Fruit fly (Drosophila melanogaster) whole organism, embryonic: ENCODE results near the gene eas.

ENCODE experiments used
- Adf1 ChIP-seq: fragments of 200-800 bp; sonication (Bioruptor generic); IDR thresholded peaks from 2 replicates; pipeline ENCODE4 v1.3.6; 2022; ENCODE audit warnings: missing biosample characterization, missing genetic modification characterization
- BEAF-32 ChIP-seq: fragments of 200-800 bp; sonication (Bioruptor generic); optimal IDR thresholded peaks from 3 replicates; lab custom pipeline; 2017; ENCODE audit warnings: missing biosample characterization, missing genetic modification characterization, mild to moderate bottlenecking, moderate library complexity, missing genetic modification reagents
- Blimp-1 ChIP-seq: fragments of 200-800 bp; sonication (Bioruptor generic); optimal IDR thresholded peaks from 3 replicates; lab custom pipeline; 2018; ENCODE audit warnings: missing biosample characterization, missing genetic modification characterization, mild to moderate bottlenecking, moderate library complexity, missing genetic modification reagents
- CG12942 ChIP-seq: fragments of 200-800 bp; sonication (Bioruptor generic); optimal IDR thresholded peaks from 3 replicates; lab custom pipeline; 2016; ENCODE audit warnings: missing biosample characterization, missing genetic modification characterization
- CG13424 ChIP-seq: fragments of 200-800 bp; sonication (Bioruptor generic); optimal IDR thresholded peaks from 2 replicates; lab custom pipeline; 2019; ENCODE audit warnings: missing biosample characterization, mild to moderate bottlenecking, missing genetic modification characterization, moderate library complexity
- CG15011 ChIP-seq: fragments of 200-800 bp; sonication (Bioruptor generic); optimal IDR thresholded peaks from 3 replicates; lab custom pipeline; 2018; ENCODE audit warnings: missing biosample characterization, mild to moderate bottlenecking, missing genetic modification characterization
- CG17186 ChIP-seq: fragments of 200-800 bp; sonication (Bioruptor generic); optimal IDR thresholded peaks from 3 replicates; lab custom pipeline; 2017; ENCODE audit warnings: missing biosample characterization, missing genetic modification reagents, missing genetic modification characterization
- CG17612 ChIP-seq: fragments of 200-800 bp; sonication (Bioruptor generic); IDR thresholded peaks from 2 replicates; pipeline ENCODE4 v1.3.6; 2022; ENCODE audit warnings: missing biosample characterization, missing genetic modification characterization
- CG17802 ChIP-seq: fragments of 200-800 bp; sonication (Bioruptor generic); optimal IDR thresholded peaks from 2 replicates; lab custom pipeline; 2018; ENCODE audit warnings: missing biosample characterization, mild to moderate bottlenecking, missing genetic modification characterization, moderate library complexity
- CG18262 ChIP-seq: fragments of 200-800 bp; optimal IDR thresholded peaks from 3 replicates; lab custom pipeline; 2019; ENCODE audit warnings: missing biosample characterization, mild to moderate bottlenecking, missing genetic modification characterization, moderate library complexity
- CG32532 ChIP-seq: fragments of 200-800 bp; sonication (Bioruptor generic); IDR thresholded peaks from 2 replicates; pipeline ENCODE4 v1.3.6; 2022; ENCODE audit warnings: missing biosample characterization, missing genetic modification characterization
- CG3838 ChIP-seq: fragments of 200-800 bp; sonication (Bioruptor generic); optimal IDR thresholded peaks from 3 replicates; lab custom pipeline; 2016; ENCODE audit warnings: missing biosample characterization, missing genetic modification characterization
- CG4424 ChIP-seq: fragments of 200-800 bp; sonication (Bioruptor generic); optimal IDR thresholded peaks from 3 replicates; lab custom pipeline; 2016; ENCODE audit warnings: missing biosample characterization, missing genetic modification characterization
- CG5953 ChIP-seq: fragments of 200-800 bp; sonication (Bioruptor generic); IDR thresholded peaks from 2 replicates; pipeline ENCODE4 v1.3.6; 2022; ENCODE audit warnings: missing biosample characterization, missing genetic modification characterization
- CG7928 ChIP-seq: fragments of 200-800 bp; sonication (Bioruptor generic); optimal IDR thresholded peaks from 2 replicates; lab custom pipeline; 2017; ENCODE audit warnings: missing biosample characterization, mild to moderate bottlenecking, missing genetic modification characterization
- CG8944 ChIP-seq: fragments of 200-800 bp; sonication (Bioruptor generic); optimal IDR thresholded peaks from 3 replicates; lab custom pipeline; 2016; ENCODE audit warnings: missing biosample characterization, missing genetic modification characterization
- CG9609 ChIP-seq: fragments of 200-800 bp; sonication (Bioruptor generic); optimal IDR thresholded peaks from 3 replicates; lab custom pipeline; 2016; ENCODE audit warnings: missing biosample characterization, missing genetic modification characterization
- CG9727 ChIP-seq: fragments of 200-800 bp; sonication (Bioruptor generic); optimal IDR thresholded peaks from 3 replicates; lab custom pipeline; 2017; ENCODE audit warnings: missing biosample characterization, mild to moderate bottlenecking, missing genetic modification characterization
- CkIIα-i1 ChIP-seq: fragments of 200-800 bp; sonication (Bioruptor generic); IDR thresholded peaks from 2 replicates; pipeline ENCODE4 v1.3.6; 2022; ENCODE audit warnings: missing biosample characterization, missing genetic modification characterization
- Dek ChIP-seq: fragments of 200-800 bp; sonication (Bioruptor generic); optimal IDR thresholded peaks from 3 replicates; lab custom pipeline; 2019; ENCODE audit warnings: missing biosample characterization, mild to moderate bottlenecking, missing genetic modification characterization, moderate library complexity
- Dp ChIP-seq: fragments of 200-800 bp; sonication (Bioruptor generic); optimal IDR thresholded peaks from 2 replicates; lab custom pipeline; 2018; ENCODE audit warnings: missing biosample characterization, mild to moderate bottlenecking, missing genetic modification characterization, moderate library complexity
- Fer2 ChIP-seq: fragments of 200-800 bp; sonication (Bioruptor generic); optimal IDR thresholded peaks from 2 replicates; lab custom pipeline; 2018; ENCODE audit warnings: missing biosample characterization, mild to moderate bottlenecking, missing genetic modification characterization, moderate library complexity
- Hey ChIP-seq: fragments of 200-800 bp; sonication (Bioruptor generic); optimal IDR thresholded peaks from 3 replicates; lab custom pipeline; 2018; ENCODE audit warnings: missing biosample characterization, mild to moderate bottlenecking, missing genetic modification characterization
- Mes4 ChIP-seq: fragments of 200-800 bp; sonication (Bioruptor generic); optimal IDR thresholded peaks from 2 replicates; lab custom pipeline; 2016; ENCODE audit warnings: missing biosample characterization, missing genetic modification characterization
- Neu2 ChIP-seq: fragments of 200-800 bp; sonication (Bioruptor generic); optimal IDR thresholded peaks from 3 replicates; lab custom pipeline; 2016; ENCODE audit warnings: missing biosample characterization, missing genetic modification characterization, borderline replicate concordance
- Nf-YB ChIP-seq: fragments of 200-800 bp; sonication (Bioruptor generic); optimal IDR thresholded peaks from 3 replicates; lab custom pipeline; 2019; ENCODE audit warnings: missing biosample characterization, mild to moderate bottlenecking, missing genetic modification characterization, moderate library complexity
- Poxn ChIP-seq: fragments of 200-800 bp; sonication (Bioruptor generic); IDR thresholded peaks from 2 replicates; pipeline ENCODE4 v1.3.6; 2022; ENCODE audit warnings: missing biosample characterization, missing genetic modification characterization
- Ravus ChIP-seq: fragments of 200-800 bp; sonication (Bioruptor generic); IDR thresholded peaks from 2 replicates; pipeline ENCODE4 v1.3.6; 2022; ENCODE audit warnings: missing biosample characterization, missing genetic modification characterization
- bbx ChIP-seq: fragments of 200-800 bp; sonication (Bioruptor generic); IDR thresholded peaks from 2 replicates; pipeline ENCODE4 v1.3.6; 2022; ENCODE audit warnings: missing biosample characterization, missing genetic modification characterization; ENCODE audit not compliant: partially characterized antibody
- bcd ChIP-seq: fragments of 200-800 bp; sonication (Bioruptor generic); optimal IDR thresholded peaks from 2 replicates; lab custom pipeline; 2017; ENCODE audit warnings: missing biosample characterization, mild to moderate bottlenecking, missing genetic modification characterization
- cad ChIP-seq: fragments of >200 bp; optimal IDR thresholded peaks from 2 replicates; lab custom pipeline; 2017; ENCODE audit warnings: missing biosample characterization, missing genetic modification characterization
- caup ChIP-seq: fragments of 200-800 bp; sonication (Bioruptor generic); optimal IDR thresholded peaks from 3 replicates; lab custom pipeline; 2017; ENCODE audit warnings: missing biosample characterization, mild to moderate bottlenecking, missing genetic modification characterization, moderate library complexity; ENCODE audit not compliant: severe bottlenecking
- disco-r ChIP-seq: fragments of 200-800 bp; sonication (Bioruptor generic); optimal IDR thresholded peaks from 2 replicates; lab custom pipeline; 2016; ENCODE audit warnings: missing biosample characterization, missing genetic modification characterization
- dpn ChIP-seq, 2 experiments: fragments of 200-800 bp; sonication (Bioruptor generic); optimal IDR thresholded peaks; 3 replicates each; lab custom pipeline; 2016; ENCODE audit warnings: missing biosample characterization in 2 of 2, missing genetic modification characterization in 2 of 2
- ems ChIP-seq: fragments of 200-800 bp; sonication (Bioruptor generic); optimal IDR thresholded peaks from 3 replicates; lab custom pipeline; 2016; ENCODE audit warnings: missing biosample characterization, missing genetic modification characterization
- fu2 ChIP-seq: fragments of 200-800 bp; sonication (Bioruptor generic); optimal IDR thresholded peaks from 2 replicates; lab custom pipeline; 2016; ENCODE audit warnings: missing biosample characterization, missing genetic modification characterization
- gce ChIP-seq: fragments of 200-800 bp; sonication (Bioruptor generic); IDR thresholded peaks from 3 replicates; pipeline ENCODE4 v1.3.6; 2022; ENCODE audit warnings: missing biosample characterization, missing genetic modification characterization
- gfzf ChIP-seq: fragments of 200-800 bp; sonication (Bioruptor generic); optimal IDR thresholded peaks from 2 replicates; lab custom pipeline; 2016; ENCODE audit warnings: missing biosample characterization, mild to moderate bottlenecking, missing genetic modification characterization, moderate library complexity
- grn ChIP-seq: fragments of 200-800 bp; sonication (Bioruptor generic); optimal IDR thresholded peaks from 3 replicates; lab custom pipeline; 2017; ENCODE audit warnings: missing biosample characterization, missing genetic modification characterization
- gsb ChIP-seq: fragments of 200-800 bp; sonication (Bioruptor generic); IDR thresholded peaks from 2 replicates; pipeline ENCODE4 v1.3.6; 2022; ENCODE audit warnings: missing biosample characterization, missing genetic modification characterization
- h ChIP-seq: fragments of >200 bp; optimal IDR thresholded peaks from 2 replicates; lab custom pipeline; 2017
- ham ChIP-seq: fragments of 200-800 bp; sonication (Bioruptor generic); IDR thresholded peaks from 2 replicates; pipeline ENCODE4 v1.3.6; 2022; ENCODE audit warnings: missing biosample characterization, missing genetic modification characterization
- otp ChIP-seq: fragments of 200-800 bp; sonication (Bioruptor generic); IDR thresholded peaks from 3 replicates; pipeline ENCODE4, ENCODE4 v1.3.6; 2022; ENCODE audit warnings: missing biosample characterization, missing genetic modification characterization
- pb ChIP-seq: fragments of 200-800 bp; sonication (Bioruptor generic); optimal IDR thresholded peaks from 3 replicates; lab custom pipeline; 2016; ENCODE audit warnings: missing biosample characterization, missing genetic modification characterization
- schlank ChIP-seq: fragments of 200-800 bp; sonication (Bioruptor generic); optimal IDR thresholded peaks from 2 replicates; lab custom pipeline; 2018; ENCODE audit warnings: missing biosample characterization, mild to moderate bottlenecking, missing genetic modification characterization
- sqz ChIP-seq: fragments of 200-800 bp; sonication (Bioruptor generic); optimal IDR thresholded peaks from 3 replicates; lab custom pipeline; 2018; ENCODE audit warnings: missing biosample characterization, mild to moderate bottlenecking, missing genetic modification characterization
- trem ChIP-seq: fragments of 200-800 bp; optimal IDR thresholded peaks from 3 replicates; lab custom pipeline; 2019; ENCODE audit warnings: missing biosample characterization, mild to moderate bottlenecking, missing genetic modification characterization, moderate library complexity
- unpg ChIP-seq: fragments of 200-800 bp; sonication (Bioruptor generic); optimal IDR thresholded peaks from 3 replicates; lab custom pipeline; 2018; ENCODE audit warnings: missing biosample characterization, mild to moderate bottlenecking, missing genetic modification characterization, moderate library complexity
- usp ChIP-seq: fragments of >200 bp; optimal IDR thresholded peaks from 2 replicates; lab custom pipeline; 2017; ENCODE audit warnings: missing biosample characterization, missing genetic modification characterization
- wor ChIP-seq: fragments of 200-800 bp; sonication (Bioruptor generic); IDR thresholded peaks from 2 replicates; pipeline ENCODE4 v1.3.6; 2022; ENCODE audit warnings: missing biosample characterization, missing genetic modification characterization
- zen ChIP-seq: fragments of 200-800 bp; sonication (Bioruptor generic); optimal IDR thresholded peaks from 3 replicates; lab custom pipeline; 2018; ENCODE audit warnings: missing biosample characterization, mild to moderate bottlenecking, missing genetic modification characterization, moderate library complexity

Gene eas

DNA sequence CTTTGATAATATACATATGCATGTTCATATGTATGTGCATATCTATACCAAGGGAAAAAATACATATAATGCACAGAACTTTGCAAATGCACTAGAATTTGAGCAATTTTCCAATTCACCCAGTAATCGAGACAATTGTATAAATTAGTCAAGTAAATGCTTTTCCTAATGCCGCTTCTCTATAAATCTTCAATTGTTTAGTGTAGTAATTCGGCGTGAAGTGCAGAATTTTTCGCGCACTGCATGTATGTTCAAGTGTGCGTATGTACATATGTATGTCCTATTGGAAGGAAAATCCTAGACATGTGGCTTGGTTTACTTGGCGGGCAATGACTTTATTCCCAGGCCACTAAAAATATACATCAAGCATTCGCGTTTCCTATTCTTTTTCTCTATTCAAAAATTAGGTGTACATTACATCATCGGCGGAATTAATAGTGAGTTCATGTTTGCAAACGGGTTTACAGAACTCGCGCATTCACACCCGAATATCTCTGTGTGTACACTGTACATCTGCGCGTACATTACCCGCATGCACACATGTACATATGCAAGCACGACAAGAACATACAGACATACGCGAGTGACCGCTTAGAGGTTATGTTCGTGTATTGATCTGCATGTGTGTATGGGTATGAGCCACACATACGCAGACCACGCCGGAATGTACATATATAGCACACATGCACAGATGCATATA is 40.9 kb downstream of the eas start (continued):
- TF ChIP-seq schlank (tag; lab: Kevin White, UChicago) = no peak
- no peak for TF ChIP-seq CG7928 (GFP tag; lab: Kevin White, UChicago)
- TF ChIP-seq CkIIα-i1 (GFP tag; lab: Robert Waterston, UW) = no peak
- TF ChIP-seq CG18262 (tag; lab: Kevin White, UChicago) = no peak
- TF ChIP-seq zen = no peak
- no peak for TF ChIP-seq usp
- no peak for TF ChIP-seq Neu2 (GFP tag; lab: Kevin White, UChicago)
- TF ChIP-seq Hey (tag; lab: Kevin White, UChicago) = no peak
- TF ChIP-seq CG9609 (GFP tag; lab: Kevin White, UChicago) = no peak
- no peak for TF ChIP-seq CG4424 (GFP tag; lab: Kevin White, UChicago)
- TF ChIP-seq CG13424 (tag; lab: Kevin White, UChicago) = no peak
- TF ChIP-seq wor = no peak
- no peak for TF ChIP-seq pb (GFP tag; lab: Kevin White, UChicago)
- no peak for TF ChIP-seq sqz (GFP tag; lab: Kevin White, UChicago)
- no peak for TF ChIP-seq fu2
- TF ChIP-seq CG12942 (GFP tag; lab: Kevin White, UChicago) = no peak
- TF ChIP-seq gsb (GFP tag; lab: Robert Waterston, UW) = no peak
- TF ChIP-seq otp (GFP tag; lab: Robert Waterston, UW) = no peak
- TF ChIP-seq gce (GFP tag; lab: Robert Waterston, UW) = no peak
- no peak for TF ChIP-seq trem
- TF ChIP-seq Nf-YB (GFP tag; lab: Kevin White, UChicago) = no peak
- TF ChIP-seq ham = no peak
- TF ChIP-seq CG17802 = no peak
- no peak for TF ChIP-seq CG17612 (GFP tag; lab: Robert Waterston, UW)
- TF ChIP-seq BEAF-32 (GFP tag; lab: Kevin White, UChicago) = no peak
- TF ChIP-seq Mes4 (GFP tag; lab: Kevin White, UChicago) = peak; percentile 17
- TF ChIP-seq disco-r (GFP tag; lab: Kevin White, UChicago) = no peak
- no peak for TF ChIP-seq Fer2 (tag; lab: Kevin White, UChicago)
- TF ChIP-seq Blimp-1 = no peak
- no peak for TF ChIP-seq Adf1
- no peak for TF ChIP-seq h (lab: Kevin White, UChicago)
- TF ChIP-seq Dp = no peak
- TF ChIP-seq CG9727 (GFP tag; lab: Kevin White, UChicago) = no peak
- no peak for TF ChIP-seq CG5953 (GFP tag; lab: Robert Waterston, UW)
- no peak for TF ChIP-seq CG32532 (GFP tag; lab: Robert Waterston, UW)
- no peak for TF ChIP-seq bcd (GFP tag; lab: Kevin White, UChicago)
- no peak for TF ChIP-seq CG17186 (GFP tag; lab: Kevin White, UChicago)
- no peak for TF ChIP-seq CG3838 (GFP tag; lab: Kevin White, UChicago)
- TF ChIP-seq Poxn = no peak
- no peak for TF ChIP-seq Dek
- 0 out of 2 replicates have a peak, but pooled peaks have one; percentile 28 for TF ChIP-seq bbx
- no peak for TF ChIP-seq CG15011 (GFP tag; lab: Kevin White, UChicago)
- TF ChIP-seq unpg (GFP tag; lab: Kevin White, UChicago) = no peak
- TF ChIP-seq CG8944 = no peak
- TF ChIP-seq grn = no peak
- no peak for TF ChIP-seq Ravus
- no peak for TF ChIP-seq caup
- TF ChIP-seq cad = no peak
- TF ChIP-seq ems (GFP tag; lab: Kevin White, UChicago) = no peak
- no peak for TF ChIP-seq gfzf (GFP tag; lab: Kevin White, UChicago)
- TF ChIP-seq dpn (GFP tag; optimal IDR thresholded peaks at IDR 0.05; lab: Kevin White, UChicago) = no peak
